Worm (Caenorhabditis elegans) whole organism, young adult: ENCODE results near the gene aaim-1.

Experiments used
- B0019.2 ChIP-seq: fragments of 200-800 bp; sonication (Bioruptor generic); conservative IDR thresholded peaks from 2 replicates; pipeline ENCODE4 v1.3.6; 2022; ENCODE audit warnings: missing genetic modification reagents, missing genetic modification characterization, missing compliant biosample characterization
- B0035.1 ChIP-seq: sonication (generic microtip); optimal IDR thresholded peaks from 2 replicates; lab custom pipeline; 2016; ENCODE audit warnings: missing genetic modification characterization, mild to moderate bottlenecking, missing compliant biosample characterization, missing genotype, missing genetic modification reagents
- B0336.3 ChIP-seq: fragments of 200-800 bp; sonication (Bioruptor generic); IDR thresholded peaks from 2 replicates; pipeline ENCODE4 v1.3.6; 2022; ENCODE audit warnings: missing genetic modification characterization, missing compliant biosample characterization
- C06A6.2 ChIP-seq: fragments of 200-800 bp; sonication (Bioruptor generic); conservative IDR thresholded peaks from 2 replicates; pipeline ENCODE4 v1.3.6; 2022; ENCODE audit warnings: missing genetic modification characterization, missing compliant biosample characterization
- C17E4.6 ChIP-seq: fragments of 200-800 bp; sonication (Bioruptor generic); IDR thresholded peaks from 2 replicates; pipeline ENCODE4 v1.3.6; 2022; ENCODE audit warnings: missing genetic modification reagents, missing genetic modification characterization, missing compliant biosample characterization
- D2030.7 ChIP-seq: fragments of 200-800 bp; sonication (Bioruptor generic); IDR thresholded peaks from 2 replicates; pipeline ENCODE4 v1.3.6; 2022; ENCODE audit warnings: missing genetic modification reagents, missing genetic modification characterization, missing compliant biosample characterization
- F10E7.11 ChIP-seq: sonication (generic microtip); optimal IDR thresholded peaks from 2 replicates; lab custom pipeline; 2017; ENCODE audit warnings: mild to moderate bottlenecking, missing genetic modification characterization, moderate library complexity, missing compliant biosample characterization
- F39B2.1 ChIP-seq: fragments of 200-800 bp; sonication (Bioruptor generic); IDR thresholded peaks from 2 replicates; pipeline ENCODE4 v1.3.6; 2022; ENCODE audit warnings: missing genetic modification reagents, missing genetic modification characterization, missing compliant biosample characterization
- F55B11.4 ChIP-seq: sonication (generic microtip); optimal IDR thresholded peaks from 2 replicates; lab custom pipeline; 2016; ENCODE audit warnings: missing compliant biosample characterization, missing genetic modification characterization, borderline replicate concordance; ENCODE audit not compliant: insufficient read depth
- F57A8.1 ChIP-seq: fragments of 200-800 bp; sonication (Bioruptor generic); optimal IDR thresholded peaks from 2 replicates; lab custom pipeline; 2018; ENCODE audit warnings: mild to moderate bottlenecking, missing genetic modification characterization, moderate library complexity, missing compliant biosample characterization
- T26A5.8 ChIP-seq: sonication (generic microtip); optimal IDR thresholded peaks from 2 replicates; lab custom pipeline; 2016; ENCODE audit warnings: missing genetic modification characterization, missing compliant biosample characterization
- Y56A3A.18 ChIP-seq: fragments of 200-800 bp; sonication (Bioruptor generic); IDR thresholded peaks from 2 replicates; pipeline ENCODE4 v1.3.6; 2022; ENCODE audit warnings: missing genetic modification reagents, missing genetic modification characterization, missing compliant biosample characterization
- ZK185.1 ChIP-seq: sonication (generic microtip); optimal IDR thresholded peaks from 2 replicates; lab custom pipeline; 2016; ENCODE audit warnings: mild to moderate bottlenecking, missing genetic modification characterization, missing compliant biosample characterization; ENCODE audit not compliant: poor library complexity, severe bottlenecking
- aptf-2 ChIP-seq: fragments of 200-800 bp; sonication (Bioruptor generic); conservative IDR thresholded peaks from 2 replicates; pipeline ENCODE4 v1.3.6; 2022; ENCODE audit warnings: missing genetic modification reagents, missing genetic modification characterization, missing compliant biosample characterization
- bed-2 ChIP-seq: fragments of 200-800 bp; sonication (Bioruptor generic); IDR thresholded peaks from 2 replicates; pipeline ENCODE4 v1.3.6; 2022; ENCODE audit warnings: missing genetic modification reagents, missing genetic modification characterization, missing compliant biosample characterization
- cebp-1 ChIP-seq, 2 experiments: fragments of 200-800 bp in 1 of 2; sonication (Bioruptor generic) in 1 of 2; sonication (generic microtip) in 1 of 2; IDR thresholded peaks in 1 of 2; optimal IDR thresholded peaks in 1 of 2; 2 replicates each; pipeline versions ENCODE4 v1.3.6 to Lab custom; 2017 to 2022; ENCODE audit warnings: missing compliant biosample characterization in 2 of 2, missing genetic modification characterization in 2 of 2, mild to moderate bottlenecking in 1 of 2, missing genetic modification reagents in 1 of 2, moderate library complexity in 1 of 2
- ceh-79 ChIP-seq: sonication (generic microtip); optimal IDR thresholded peaks from 2 replicates; lab custom pipeline; 2017; ENCODE audit warnings: mild to moderate bottlenecking, missing genetic modification characterization, missing compliant biosample characterization
- ceh-91 ChIP-seq: fragments of 200-800 bp; sonication (Bioruptor generic); IDR thresholded peaks from 2 replicates; pipeline ENCODE4 v1.3.6; 2022; ENCODE audit warnings: missing genetic modification reagents, missing genetic modification characterization, missing compliant biosample characterization
- chd-7 ChIP-seq: sonication (generic microtip); optimal IDR thresholded peaks from 2 replicates; lab custom pipeline; 2016; ENCODE audit warnings: mild to moderate bottlenecking, missing genetic modification characterization, moderate library complexity, missing compliant biosample characterization
- die-1 ChIP-seq: sonication (generic microtip); optimal IDR thresholded peaks from 2 replicates; lab custom pipeline; 2016; ENCODE audit warnings: missing genotype, mild to moderate bottlenecking, missing genetic modification characterization, missing compliant biosample characterization
- dox-1 ChIP-seq: fragments of 200-800 bp; sonication (Bioruptor generic); IDR thresholded peaks from 2 replicates; pipeline ENCODE4 v1.3.6; 2022; ENCODE audit warnings: missing genetic modification reagents, missing genetic modification characterization, missing compliant biosample characterization
- dpff-1 ChIP-seq: sonication (generic microtip); optimal IDR thresholded peaks from 2 replicates; lab custom pipeline; 2017; ENCODE audit warnings: mild to moderate bottlenecking, missing genetic modification characterization, missing compliant biosample characterization
- gei-17 ChIP-seq: fragments of 200-800 bp; sonication (Bioruptor generic); optimal IDR thresholded peaks from 2 replicates; lab custom pipeline; 2018; ENCODE audit warnings: mild to moderate bottlenecking, missing genetic modification characterization, missing compliant biosample characterization
- hmg-1.2 ChIP-seq: fragments of 200-800 bp; sonication (Bioruptor generic); IDR thresholded peaks from 2 replicates; pipeline ENCODE4 v1.3.6; 2022; ENCODE audit warnings: missing genetic modification reagents, missing genetic modification characterization, missing compliant biosample characterization
- hmg-20 ChIP-seq: fragments of 200-800 bp; sonication (Bioruptor generic); IDR thresholded peaks from 2 replicates; pipeline ENCODE4 v1.3.6; 2022; ENCODE audit warnings: missing genetic modification reagents, missing genetic modification characterization, missing compliant biosample characterization
- hsf-1 ChIP-seq: fragments of 200-800 bp; sonication (Bioruptor generic); IDR thresholded peaks from 2 replicates; pipeline ENCODE4 v1.3.6; 2022; ENCODE audit warnings: missing genetic modification reagents, missing genetic modification characterization, missing compliant biosample characterization
- lag-1 ChIP-seq: fragments of 200-800 bp; sonication (Bioruptor generic); IDR thresholded peaks from 2 replicates; pipeline ENCODE4 v1.3.6; 2022; ENCODE audit warnings: missing genetic modification reagents, missing genetic modification characterization, missing compliant biosample characterization
- let-526 ChIP-seq: fragments of 200-800 bp; sonication (Bioruptor generic); IDR thresholded peaks from 2 replicates; pipeline ENCODE4 v1.3.6; 2022; ENCODE audit warnings: missing genetic modification reagents, missing genetic modification characterization, missing compliant biosample characterization
- let-607 ChIP-seq, 2 experiments: fragments of 200-800 bp in 1 of 2; sonication (Bioruptor generic) in 1 of 2; sonication (generic microtip) in 1 of 2; optimal IDR thresholded peaks; 2 replicates each; lab custom pipeline; 2016 to 2018; ENCODE audit warnings: mild to moderate bottlenecking in 2 of 2, missing compliant biosample characterization in 2 of 2, missing genetic modification characterization in 2 of 2, moderate library complexity in 2 of 2, missing genotype in 1 of 2
- lin-26 ChIP-seq: fragments of 200-800 bp; sonication (Bioruptor generic); IDR thresholded peaks from 2 replicates; pipeline ENCODE4 v1.3.6; 2022; ENCODE audit warnings: missing genetic modification reagents, missing genetic modification characterization, missing compliant biosample characterization
- lin-35 ChIP-seq, 3 experiments: fragments of 150-350 bp in 2 of 3; sonication (generic microtip) in 1 of 3; optimal IDR thresholded peaks; 2 replicates each; lab custom pipeline; 2014 to 2018; ENCODE audit warnings: missing biosample characterization in 3 of 3, missing genetic modification characterization in 3 of 3, missing genetic modification reagents in 3 of 3
- lsy-27 ChIP-seq: sonication (generic microtip); optimal IDR thresholded peaks from 2 replicates; lab custom pipeline; 2017; ENCODE audit warnings: missing genetic modification characterization, mild to moderate bottlenecking, missing compliant biosample characterization, antibody characterized with exemption, missing genotype, borderline replicate concordance; ENCODE audit not compliant: insufficient read depth
- madf-10 ChIP-seq: sonication (generic microtip); optimal IDR thresholded peaks from 2 replicates; lab custom pipeline; 2016; ENCODE audit warnings: mild to moderate bottlenecking, missing genetic modification characterization, missing compliant biosample characterization
- mcd-1 ChIP-seq: fragments of 200-800 bp; sonication (Bioruptor generic); IDR thresholded peaks from 2 replicates; pipeline ENCODE4 v1.3.6; 2022; ENCODE audit warnings: missing genetic modification reagents, missing genetic modification characterization, missing compliant biosample characterization
- nfya-2 ChIP-seq: fragments of 200-800 bp; sonication (Bioruptor generic); IDR thresholded peaks from 2 replicates; pipeline ENCODE4 v1.3.6; 2022; ENCODE audit warnings: missing genetic modification reagents, missing genetic modification characterization, missing compliant biosample characterization
- nfyb-1 ChIP-seq: fragments of 200-800 bp; sonication (Bioruptor generic); IDR thresholded peaks from 2 replicates; pipeline ENCODE4 v1.3.6; 2022; ENCODE audit warnings: missing genetic modification reagents, missing genetic modification characterization, missing compliant biosample characterization
- nhr-120 ChIP-seq: fragments of 200-800 bp; sonication (Bioruptor generic); IDR thresholded peaks from 2 replicates; pipeline ENCODE4 v1.3.6; 2022; ENCODE audit warnings: missing genetic modification characterization, missing compliant biosample characterization
- nhr-80 ChIP-seq: sonication (generic microtip); optimal IDR thresholded peaks from 2 replicates; lab custom pipeline; 2016; ENCODE audit warnings: missing genetic modification characterization, missing compliant biosample characterization
- snpc-3.4 ChIP-seq: sonication (generic microtip); optimal IDR thresholded peaks from 2 replicates; lab custom pipeline; 2017; ENCODE audit warnings: missing genetic modification characterization, mild to moderate bottlenecking, missing compliant biosample characterization, antibody characterized with exemption, moderate library complexity, missing genotype, missing genetic modification reagents
- tlf-1 ChIP-seq: fragments of 200-800 bp; sonication (Bioruptor generic); optimal IDR thresholded peaks from 2 replicates; lab custom pipeline; 2018; ENCODE audit warnings: mild to moderate bottlenecking, missing genetic modification characterization, missing compliant biosample characterization
- unc-62 ChIP-seq: fragments of 150-350 bp; optimal IDR thresholded peaks from 2 replicates; lab custom pipeline; 2014; ENCODE audit warnings: missing biosample characterization, missing genetic modification reagents, missing genetic modification characterization
- xnd-1 ChIP-seq: sonication (generic microtip); optimal IDR thresholded peaks from 2 replicates; lab custom pipeline; 2016; ENCODE audit warnings: missing genotype, missing genetic modification reagents, missing genetic modification characterization, missing compliant biosample characterization
- ztf-22 ChIP-seq: fragments of 200-800 bp; sonication (Bioruptor generic); optimal IDR thresholded peaks from 2 replicates; lab custom pipeline; 2018; ENCODE audit warnings: mild to moderate bottlenecking, missing genetic modification characterization, moderate library complexity, missing compliant biosample characterization
- ztf-28 ChIP-seq: fragments of 200-800 bp; sonication (Bioruptor generic); IDR thresholded peaks from 2 replicates; pipeline ENCODE4 v1.3.6; 2022; ENCODE audit warnings: missing genetic modification reagents, missing genetic modification characterization, missing compliant biosample characterization

aaim-1 gene

DNA sequence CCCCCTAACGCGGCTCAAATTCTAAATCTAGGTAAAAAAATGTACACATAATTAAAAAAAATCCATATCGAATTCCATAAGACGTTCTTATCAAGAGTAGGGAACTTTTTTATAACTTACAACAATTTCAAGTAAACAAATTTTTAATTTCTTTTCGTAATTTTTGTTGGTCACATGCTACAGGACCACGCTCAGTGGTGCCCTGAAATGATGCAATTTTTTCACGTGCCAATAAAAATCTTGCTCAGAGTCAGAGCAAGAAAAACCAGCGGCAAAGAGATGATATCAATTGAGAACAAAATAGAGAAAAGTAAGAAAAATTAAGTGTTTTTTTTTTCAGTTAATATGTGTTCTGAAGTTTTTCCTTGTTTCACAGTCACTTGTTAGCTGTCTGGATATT, 30.3 kb downstream of the aaim-1 start:
- TF ChIP-seq nhr-120 (no peak), F57A8.1 (GFP tag; lab: Kevin White, UChicago) (no peak), nhr-80 (tag; lab: Kevin White, UChicago) (no peak), die-1 (tag; lab: Kevin White, UChicago) (no peak), nfya-2 (GFP tag; lab: Robert Waterston, UW) (no peak), tlf-1 (no peak), D2030.7 (no peak), ceh-91 (GFP tag; lab: Robert Waterston, UW) (no peak), mcd-1 (no peak), Y56A3A.18 (GFP tag; lab: Robert Waterston, UW) (no peak), hmg-1.2 (GFP tag; lab: Robert Waterston, UW) (no peak), dox-1 (GFP tag; lab: Robert Waterston, UW) (no peak)

DNA sequence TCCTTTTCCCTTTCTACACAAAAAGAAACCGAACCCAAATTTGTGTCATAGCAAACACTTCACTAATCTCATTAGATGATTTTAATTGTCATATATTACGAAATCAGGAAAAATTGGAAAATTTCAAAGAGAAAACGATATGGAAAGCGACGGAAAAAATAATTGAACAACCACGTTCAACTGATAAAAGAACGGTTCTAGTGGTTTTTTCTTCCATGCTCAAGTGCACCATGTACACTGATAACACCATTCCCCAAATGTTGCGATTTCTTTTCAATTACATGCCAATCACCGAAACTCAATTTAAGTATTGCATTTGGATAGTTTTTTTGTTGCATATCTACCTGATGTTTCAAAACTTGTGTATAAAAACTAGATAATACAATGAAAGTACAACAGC, 31.6 kb downstream of the aaim-1 start:
- TF ChIP-seq lag-1 (GFP tag; lab: Robert Waterston, UW) = no peak
- peak; percentile 42; the same call in 1 of the 2 replicates for TF ChIP-seq cebp-1 (GFP tag; IDR thresholded peaks at IDR 0.05; lab: Robert Waterston, UW)
- TF ChIP-seq cebp-1 (tag; optimal IDR thresholded peaks at IDR 0.05; lab: Kevin White, UChicago) = peak; percentile 69
- no peak for TF ChIP-seq ztf-22 (GFP tag; lab: Kevin White, UChicago)
- TF ChIP-seq nfyb-1 (GFP tag; lab: Robert Waterston, UW) = 0 out of 2 replicates have a peak, but pooled peaks have one; percentile 16
- no peak for TF ChIP-seq xnd-1
- peak; percentile 75 for TF ChIP-seq unc-62 (GFP tag; lab: Kevin White, UChicago)
- peak; percentile 90 for TF ChIP-seq nhr-80 (tag; lab: Kevin White, UChicago)

DNA sequence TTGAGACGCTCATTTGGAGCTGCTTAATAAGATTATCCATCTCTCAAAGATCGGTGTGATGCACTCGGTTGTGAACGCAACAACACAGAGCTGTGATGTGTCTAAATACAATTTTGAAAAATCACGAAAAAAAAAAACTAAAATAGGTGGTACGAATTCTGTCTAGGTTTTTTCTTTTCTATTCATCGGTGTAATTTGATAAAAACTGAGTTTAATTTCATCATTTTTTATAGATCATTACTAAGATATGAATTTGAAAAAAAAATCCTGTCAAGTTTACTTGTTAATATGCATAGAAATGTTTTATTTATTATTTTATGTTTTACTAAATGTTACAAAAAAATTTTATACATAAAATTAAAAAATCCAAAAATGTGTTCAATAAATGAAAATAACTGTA, 32.2 kb downstream of the aaim-1 start, which contains the start of gene ceh-60:
Gene ceh-60, minus strand, starts transcription at position 101 of the 400 bp plus-strand sequence.
- no peak for TF ChIP-seq xnd-1
- TF ChIP-seq bed-2 (GFP tag; lab: Robert Waterston, UW) = no peak
- no peak for TF ChIP-seq B0035.1 (tag; lab: Kevin White, UChicago)
- TF ChIP-seq T26A5.8 = no peak
- TF ChIP-seq hsf-1 (GFP tag; lab: Robert Waterston, UW) = no peak
- TF ChIP-seq chd-7 (tag; lab: Kevin White, UChicago) = no peak
- no peak for TF ChIP-seq aptf-2
- no peak for TF ChIP-seq C17E4.6 (GFP tag; lab: Robert Waterston, UW)
- TF ChIP-seq B0019.2 (GFP tag; lab: Robert Waterston, UW) = no peak
- no peak for TF ChIP-seq let-526 (GFP tag; lab: Robert Waterston, UW)
- TF ChIP-seq ceh-79 (tag; lab: Kevin White, UChicago) = no peak
- TF ChIP-seq hmg-20 (GFP tag; lab: Robert Waterston, UW) = no peak
- TF ChIP-seq D2030.7 = no peak
- TF ChIP-seq lsy-27 (tag; lab: Kevin White, UChicago) = no peak
- no peak for TF ChIP-seq hmg-1.2 (GFP tag; lab: Robert Waterston, UW)
- TF ChIP-seq ztf-28 = no peak
- no peak for TF ChIP-seq B0336.3 (GFP tag; lab: Robert Waterston, UW)
- no peak for TF ChIP-seq madf-10

DNA sequence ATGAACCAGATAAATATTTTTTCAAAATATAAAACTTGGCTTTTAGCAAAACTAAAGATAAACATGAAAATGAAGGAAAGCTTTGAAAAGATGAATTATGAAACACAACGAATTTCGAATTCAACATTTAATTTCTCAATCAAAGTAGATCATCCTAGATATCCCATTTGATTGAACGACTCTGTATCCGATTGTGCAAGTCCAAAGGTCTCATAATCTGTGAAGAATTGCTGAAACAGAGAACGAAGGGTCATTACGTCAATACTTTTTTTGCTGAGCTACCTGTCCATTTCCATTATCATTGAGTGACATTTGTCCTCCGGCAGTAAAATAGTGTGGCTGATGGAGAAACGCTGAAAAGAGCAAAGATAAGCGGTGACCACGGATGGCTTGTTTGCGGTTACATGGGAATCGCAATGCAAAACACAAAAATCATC, 39.6 kb downstream of the aaim-1 start:
- TF ChIP-seq F10E7.11 = peak; percentile 73
- TF ChIP-seq F39B2.1 (GFP tag; lab: Robert Waterston, UW) = no peak
- peak; percentile 38; the same call in 1 of the 2 replicates for TF ChIP-seq C06A6.2 (GFP tag; lab: Robert Waterston, UW)
- no peak for TF ChIP-seq lin-26
- no peak for TF ChIP-seq lin-35 (GFP tag; optimal IDR thresholded peaks at IDR 0.05; lab: Kevin White, UChicago)
- no peak for TF ChIP-seq snpc-3.4 (tag; lab: Kevin White, UChicago)
- TF ChIP-seq gei-17 = peak; percentile 55
- TF ChIP-seq let-607 (tag; optimal IDR thresholded peaks at IDR 0.05; lab: Kevin White, UChicago) = peak; percentile 51 to 59
- peak; percentile 69 for TF ChIP-seq tlf-1
- peak; percentile 18 for TF ChIP-seq ZK185.1 (tag; lab: Kevin White, UChicago)
- no peak for TF ChIP-seq F55B11.4 (tag; lab: Kevin White, UChicago)
- peak; percentile 58 for TF ChIP-seq dpff-1 (tag; lab: Kevin White, UChicago)
